Worm (Caenorhabditis elegans) whole organism, early embryonic: Measurements from ENCODE around the gene fbxb-103.

Source experiments
- B0310.2 ChIP-seq: sonication (generic microtip); optimal IDR thresholded peaks from 2 replicates; lab custom pipeline; 2016; ENCODE audit warnings: mild to moderate bottlenecking, missing genetic modification characterization, missing compliant biosample characterization
- F13C5.2 ChIP-seq: sonication (generic microtip); optimal IDR thresholded peaks from 2 replicates; lab custom pipeline; 2017; ENCODE audit warnings: mild to moderate bottlenecking, missing genetic modification characterization, inconsistent platforms, missing compliant biosample characterization
- aly-1 ChIP-seq: sonication (generic microtip); optimal IDR thresholded peaks from 2 replicates; lab custom pipeline; 2016; ENCODE audit warnings: missing genetic modification characterization, missing compliant biosample characterization
- ama-1 ChIP-seq: fragments of 150-350 bp; optimal IDR thresholded peaks from 2 replicates; lab custom pipeline; 2014
- ceh-13 ChIP-seq: fragments of 200-800 bp; sonication (Bioruptor generic); optimal IDR thresholded peaks from 2 replicates; lab custom pipeline; 2018; ENCODE audit warnings: mild to moderate bottlenecking, missing genetic modification characterization, missing compliant biosample characterization
- ceh-36 ChIP-seq: sonication (generic microtip); optimal IDR thresholded peaks from 2 replicates; lab custom pipeline; 2016; ENCODE audit warnings: missing genetic modification characterization, inconsistent platforms, missing compliant biosample characterization
- ets-7 ChIP-seq: sonication (generic microtip); optimal IDR thresholded peaks from 2 replicates; lab custom pipeline; 2016; ENCODE audit warnings: missing genotype, missing genetic modification characterization, missing compliant biosample characterization
- flt-1 ChIP-seq: fragments of 200-800 bp; sonication (Bioruptor generic); IDR thresholded peaks from 2 replicates; pipeline ENCODE4 v1.3.6; 2022; ENCODE audit warnings: missing genetic modification characterization, missing compliant biosample characterization
- hmbx-1 ChIP-seq: sonication (generic microtip); optimal IDR thresholded peaks from 2 replicates; lab custom pipeline; 2016; ENCODE audit warnings: mild to moderate bottlenecking, missing genetic modification characterization, missing compliant biosample characterization
- hmg-4 ChIP-seq: fragments of 200-800 bp; sonication (Bioruptor generic); optimal IDR thresholded peaks from 2 replicates; lab custom pipeline; 2018; ENCODE audit warnings: mild to moderate bottlenecking, missing genetic modification characterization, missing compliant biosample characterization
- hnd-1 ChIP-seq: sonication (generic microtip); optimal IDR thresholded peaks from 2 replicates; lab custom pipeline; 2016; ENCODE audit warnings: missing genetic modification characterization, missing compliant biosample characterization
- pes-1 ChIP-seq: fragments of 200-800 bp; sonication (Bioruptor generic); IDR thresholded peaks from 2 replicates; pipeline ENCODE4 v1.3.6; 2022; ENCODE audit warnings: missing genetic modification reagents, missing genetic modification characterization, missing compliant biosample characterization
- scrt-1 ChIP-seq: fragments of 200-800 bp; sonication (Bioruptor generic); IDR thresholded peaks from 2 replicates; pipeline ENCODE4 v1.3.6; 2022; ENCODE audit warnings: missing genetic modification characterization, missing compliant biosample characterization
- sea-1 ChIP-seq: fragments of 200-800 bp; sonication (Bioruptor generic); conservative IDR thresholded peaks from 2 replicates; pipeline ENCODE4 v1.3.6; 2022; ENCODE audit warnings: missing genetic modification characterization, missing compliant biosample characterization
- tbx-11 ChIP-seq: fragments of 200-800 bp; sonication (Bioruptor generic); IDR thresholded peaks from 2 replicates; pipeline ENCODE4 v1.3.6; 2022; ENCODE audit warnings: missing genetic modification characterization, missing compliant biosample characterization
- tbx-37 ChIP-seq: fragments of 200-800 bp; sonication (Bioruptor generic); conservative IDR thresholded peaks from 2 replicates; pipeline ENCODE4 v1.3.6; 2022; ENCODE audit warnings: missing genetic modification reagents, missing genetic modification characterization, missing compliant biosample characterization
- tra-4 ChIP-seq: sonication (generic microtip); optimal IDR thresholded peaks from 2 replicates; lab custom pipeline; 2017; ENCODE audit warnings: missing genetic modification characterization, missing compliant biosample characterization

Gene fbxb-103

DNA sequence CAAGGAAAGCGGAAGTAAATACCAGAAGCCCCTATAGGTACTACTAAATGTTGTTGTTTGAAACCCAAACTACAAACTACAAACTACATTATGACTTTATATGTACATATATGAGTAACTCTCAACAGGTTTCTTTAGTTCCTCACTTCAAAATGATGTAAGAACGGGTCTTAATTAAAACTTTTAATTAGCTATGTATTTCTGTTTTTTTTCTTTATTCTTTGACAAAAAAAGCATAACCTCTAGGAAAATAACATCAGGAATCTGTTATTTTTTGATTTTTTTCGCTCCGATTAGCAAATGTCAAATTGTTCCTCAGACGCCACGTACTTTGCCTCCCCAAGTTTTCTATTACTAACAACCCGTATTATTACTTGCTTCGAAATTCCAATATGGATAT, 28.6 kb upstream of the fbxb-103 start, which contains the start of gene srh-250:
Gene srh-250, plus strand, starts transcription at position 301 of the 400 bp plus-strand sequence.
- TF ChIP-seq sea-1 (GFP tag; lab: Robert Waterston, UW) (no peak), B0310.2 (no peak), aly-1 (tag; lab: Kevin White, UChicago) (no peak), hmbx-1 (no peak), scrt-1 (no peak), hmg-4 (no peak), F13C5.2 (tag; lab: Kevin White, UChicago) (no peak), ceh-13 (GFP tag; lab: Kevin White, UChicago) (no peak), ama-1 (no peak), tbx-37 (GFP tag; lab: Robert Waterston, UW) (no peak), tbx-11 (no peak), ceh-36 (tag; lab: Kevin White, UChicago) (no peak), hnd-1 (tag; lab: Kevin White, UChicago) (no peak), pes-1 (GFP tag; lab: Robert Waterston, UW) (no peak), flt-1 (no peak), tra-4 (tag; lab: Kevin White, UChicago) (no peak), ets-7 (tag; lab: Kevin White, UChicago) (no peak)

- TF ChIP-seq ama-1, result no peak
- no peak for TF ChIP-seq flt-1
- TF ChIP-seq pes-1 (GFP tag; lab: Robert Waterston, UW), result no peak
- no peak for TF ChIP-seq ceh-36 (tag; lab: Kevin White, UChicago)
- TF ChIP-seq hmg-4, result no peak
- TF ChIP-seq ets-7 (tag; lab: Kevin White, UChicago), result no peak
- TF ChIP-seq tbx-11, result no peak
- TF ChIP-seq aly-1 (tag; lab: Kevin White, UChicago), result no peak
- no peak for TF ChIP-seq tbx-37 (GFP tag; lab: Robert Waterston, UW)
- TF ChIP-seq hnd-1 (tag; lab: Kevin White, UChicago), result no peak
- TF ChIP-seq B0310.2, result no peak
- TF ChIP-seq tra-4 (tag; lab: Kevin White, UChicago), result no peak
- no peak for TF ChIP-seq ceh-13 (GFP tag; lab: Kevin White, UChicago)
- TF ChIP-seq F13C5.2 (tag; lab: Kevin White, UChicago), result no peak
- no peak for TF ChIP-seq scrt-1
- TF ChIP-seq hmbx-1, result no peak
- TF ChIP-seq sea-1 (GFP tag; lab: Robert Waterston, UW), result no peak
Measured at ce11 chrII:3879945-3880344, 27.0 kb upstream of the fbxb-103 start, which contains the start of gene nhr-166. Gene nhr-166, plus strand, starts transcription at chrII:3880245.

ce11 chrII:3891124-3891523, 15.8 kb upstream of the fbxb-103 start, which contains the start of gene F53C3.8:
Gene F53C3.8, plus strand, starts transcription at chrII:3891424.
- TF ChIP-seq hnd-1 (tag; lab: Kevin White, UChicago), result no peak
- TF ChIP-seq tbx-11, result no peak
- no peak for TF ChIP-seq ets-7 (tag; lab: Kevin White, UChicago)
- no peak for TF ChIP-seq tbx-37 (GFP tag; lab: Robert Waterston, UW)
- TF ChIP-seq hmg-4, result no peak
- no peak for TF ChIP-seq aly-1 (tag; lab: Kevin White, UChicago)
- TF ChIP-seq ceh-36 (tag; lab: Kevin White, UChicago), result no peak
- no peak for TF ChIP-seq flt-1
- TF ChIP-seq pes-1 (GFP tag; lab: Robert Waterston, UW), result no peak
- no peak for TF ChIP-seq hmbx-1
- TF ChIP-seq ceh-13 (GFP tag; lab: Kevin White, UChicago), result no peak
- no peak for TF ChIP-seq scrt-1
- TF ChIP-seq F13C5.2 (tag; lab: Kevin White, UChicago), result no peak
- no peak for TF ChIP-seq tra-4 (tag; lab: Kevin White, UChicago)
- TF ChIP-seq B0310.2, result no peak
- no peak for TF ChIP-seq ama-1
- no peak for TF ChIP-seq sea-1 (GFP tag; lab: Robert Waterston, UW)

DNA sequence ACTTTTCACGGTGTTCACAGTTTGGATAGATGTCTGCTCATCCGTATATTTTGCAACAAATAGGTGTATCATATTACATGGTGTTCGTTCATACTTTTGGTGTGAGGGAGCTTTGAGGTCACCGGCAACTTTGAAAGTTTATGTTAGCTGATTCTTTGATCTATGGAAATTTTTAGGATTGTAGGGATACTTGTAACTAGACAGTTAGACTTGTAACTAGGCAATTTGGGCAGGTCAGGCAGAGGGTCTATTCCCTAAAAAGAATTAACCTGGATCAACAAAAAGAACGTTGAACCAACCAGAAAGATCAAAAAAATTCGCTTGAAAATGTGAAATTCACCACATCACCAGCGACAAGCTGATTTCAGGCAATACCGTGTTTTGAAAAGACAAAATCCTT, 13.0 kb upstream of the fbxb-103 start:
- TF ChIP-seq pes-1 (GFP tag; lab: Robert Waterston, UW) (no peak), ceh-36 (tag; lab: Kevin White, UChicago) (no peak), ets-7 (tag; lab: Kevin White, UChicago) (no peak), F13C5.2 (tag; lab: Kevin White, UChicago) (no peak), flt-1 (no peak), B0310.2 (no peak), tbx-37 (GFP tag; lab: Robert Waterston, UW) (no peak), tbx-11 (no peak), ama-1 (no peak), ceh-13 (GFP tag; lab: Kevin White, UChicago) (no peak), hnd-1 (tag; lab: Kevin White, UChicago) (no peak), aly-1 (tag; lab: Kevin White, UChicago) (no peak), sea-1 (GFP tag; lab: Robert Waterston, UW) (no peak), hmbx-1 (no peak), hmg-4 (no peak), scrt-1 (no peak), tra-4 (tag; lab: Kevin White, UChicago) (no peak)

ce11 chrII:3894755-3895154, 12.2 kb upstream of the fbxb-103 start, which contains the start of gene F53C3.7:
Gene F53C3.7, plus strand, starts transcription at chrII:3895055.
- TF ChIP-seq flt-1, result no peak
- TF ChIP-seq ceh-13 (GFP tag; lab: Kevin White, UChicago), result no peak

DNA sequence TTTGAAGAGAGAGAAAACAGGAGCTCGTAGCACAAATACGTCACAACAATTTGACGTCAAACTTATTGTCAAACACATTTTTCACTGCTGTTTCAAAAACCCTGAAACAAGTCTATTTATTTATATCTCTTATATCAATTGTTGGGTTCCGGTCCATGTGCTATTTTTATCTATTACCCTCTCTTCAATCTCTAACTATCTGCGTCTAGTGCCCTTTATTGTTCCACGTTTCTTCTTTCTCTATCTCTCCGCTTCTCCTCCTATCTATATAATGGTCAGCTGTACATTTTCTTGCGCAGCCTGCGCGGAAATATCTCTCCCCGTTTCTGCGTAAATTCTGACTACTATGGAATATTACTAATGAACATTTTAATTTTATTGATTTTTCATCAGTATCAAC, 10.0 kb upstream of the fbxb-103 start:
- TF ChIP-seq F13C5.2 (tag; lab: Kevin White, UChicago) (peak; percentile 25), hmbx-1 (no peak), ceh-36 (tag; lab: Kevin White, UChicago) (no peak)

ce11 chrII:3897758-3898494, 9.0 kb upstream of the fbxb-103 start, which contains the start of gene F53C3.6:
Gene F53C3.6, plus strand, starts transcription at chrII:3898142.
- no peak for TF ChIP-seq tra-4 (tag; lab: Kevin White, UChicago)
- no peak for TF ChIP-seq hmg-4
- no peak for TF ChIP-seq ceh-36 (tag; lab: Kevin White, UChicago)
- TF ChIP-seq tbx-11, result no peak
- no peak for TF ChIP-seq hnd-1 (tag; lab: Kevin White, UChicago)
- no peak for TF ChIP-seq ceh-13 (GFP tag; lab: Kevin White, UChicago)
- TF ChIP-seq sea-1 (GFP tag; lab: Robert Waterston, UW), result no peak
- no peak for TF ChIP-seq scrt-1
- no peak for TF ChIP-seq hmbx-1
- TF ChIP-seq pes-1 (GFP tag; lab: Robert Waterston, UW), result no peak
- no peak for TF ChIP-seq tbx-37 (GFP tag; lab: Robert Waterston, UW)
- no peak for TF ChIP-seq B0310.2
- no peak for TF ChIP-seq F13C5.2 (tag; lab: Kevin White, UChicago)
- no peak for TF ChIP-seq ets-7 (tag; lab: Kevin White, UChicago)
- no peak for TF ChIP-seq aly-1 (tag; lab: Kevin White, UChicago)
- TF ChIP-seq flt-1, result no peak
- no peak for TF ChIP-seq ama-1
